Worm (Caenorhabditis elegans) whole organism, L2 larva: ENCODE data around the gene spsb-2.

Experiments
- F13H6.1 ChIP-seq: sonication (generic microtip); optimal IDR thresholded peaks from 2 replicates; lab custom pipeline; 2016; ENCODE audit warnings: missing genetic modification characterization, missing compliant biosample characterization
- elt-1 ChIP-seq: fragments of 150-350 bp; optimal IDR thresholded peaks from 2 replicates; lab custom pipeline; 2014; ENCODE audit warnings: missing biosample characterization, missing genetic modification characterization
- elt-3 ChIP-seq: sonication (generic microtip); optimal IDR thresholded peaks from 2 replicates; lab custom pipeline; 2017; ENCODE audit warnings: missing biosample characterization, missing genetic modification characterization
- lsy-2 ChIP-seq, 2 experiments: fragments of 150-350 bp in 1 of 2; sonication (generic microtip) in 1 of 2; optimal IDR thresholded peaks; 2 replicates each; lab custom pipeline; 2014 to 2017; ENCODE audit warnings: missing biosample characterization in 2 of 2, missing genetic modification characterization in 2 of 2
- mdl-1 ChIP-seq, 2 experiments: fragments of 150-350 bp in 1 of 2; sonication (generic microtip) in 1 of 2; optimal IDR thresholded peaks; 2 replicates each; lab custom pipeline; 2017; ENCODE audit warnings: missing biosample characterization in 2 of 2, missing genetic modification characterization in 2 of 2
- nhr-12 ChIP-seq: fragments of 150-350 bp; optimal IDR thresholded peaks from 2 replicates; lab custom pipeline; 2014; ENCODE audit warnings: missing biosample characterization, missing genetic modification characterization
- nhr-77 ChIP-seq: fragments of 150-350 bp; optimal IDR thresholded peaks from 2 replicates; lab custom pipeline; 2014; ENCODE audit warnings: missing biosample characterization, missing genetic modification characterization
- unc-55 ChIP-seq: fragments of 150-350 bp; sonication (generic microtip); optimal IDR thresholded peaks from 3 replicates; lab custom pipeline; 2014; ENCODE audit warnings: missing biosample characterization, missing genetic modification reagents, missing genetic modification characterization
- unc-62 ChIP-seq: fragments of 150-350 bp; optimal IDR thresholded peaks from 2 replicates; lab custom pipeline; 2014; ENCODE audit warnings: missing biosample characterization, missing genetic modification reagents, missing genetic modification characterization
- ztf-4 ChIP-seq: fragments of 150-350 bp; optimal IDR thresholded peaks from 2 replicates; lab custom pipeline; 2014; ENCODE audit warnings: missing biosample characterization, missing genetic modification characterization

DNA sequence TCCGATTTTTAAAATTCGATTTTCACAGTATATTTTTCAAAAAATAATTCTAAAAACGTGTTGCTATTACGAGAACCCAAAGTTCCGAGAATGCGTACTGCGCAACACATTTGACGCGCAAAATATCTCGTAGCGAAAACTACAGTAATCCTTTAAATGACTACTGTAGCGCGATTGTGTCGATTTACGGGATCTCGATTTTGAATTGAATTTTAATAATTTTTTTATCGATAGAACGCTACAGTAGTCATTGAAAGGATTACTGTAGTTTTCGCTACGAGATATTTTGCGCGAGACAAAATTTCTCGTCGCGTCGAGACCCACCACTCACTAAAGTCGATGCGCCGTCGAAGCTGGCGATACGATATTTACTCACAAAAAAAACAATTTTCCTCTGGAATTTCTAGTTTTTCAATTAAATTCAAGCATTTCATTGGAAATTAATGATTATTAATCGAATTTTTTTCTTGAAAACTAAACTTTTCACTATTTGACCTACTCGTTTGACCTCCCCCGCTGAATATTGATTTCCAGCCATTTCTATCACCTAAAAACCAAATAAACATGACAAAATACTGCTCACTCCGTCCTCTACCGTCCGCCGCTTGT is at the start of gene spsb-2:
- TF ChIP-seq ztf-4 (tag; lab: Kevin White, UChicago) (no peak), lsy-2 (tag; optimal IDR thresholded peaks at IDR 0.05; lab: Kevin White, UChicago) (no peak), F13H6.1 (tag; lab: Kevin White, UChicago) (no peak), unc-55 (GFP tag; lab: Kevin White, UChicago) (no peak), nhr-77 (tag; lab: Kevin White, UChicago) (no peak), mdl-1 (tag; optimal IDR thresholded peaks at IDR 0.05; lab: Kevin White, UChicago) (no peak), elt-3 (tag; lab: Kevin White, UChicago) (no peak), elt-1 (tag; lab: Kevin White, UChicago) (no peak), unc-62 (no peak), nhr-12 (tag; lab: Kevin White, UChicago) (no peak)
